Fruit fly (Drosophila melanogaster) whole organism, pupa: ENCODE measurements around the gene CG33723.

Experiments
- CG12605 ChIP-seq: fragments of 200-800 bp; sonication (Bioruptor generic); IDR thresholded peaks from 2 replicates; pipeline ENCODE4 v1.3.6; 2022; ENCODE audit warnings: missing biosample characterization, missing genetic modification characterization
- CG13204 ChIP-seq: fragments of 200-800 bp; sonication (Bioruptor generic); optimal IDR thresholded peaks from 2 replicates; lab custom pipeline; 2018; ENCODE audit warnings: missing biosample characterization, mild to moderate bottlenecking, missing genetic modification characterization, moderate library complexity
- CG15710 ChIP-seq: fragments of 200-800 bp; sonication (Bioruptor generic); optimal IDR thresholded peaks from 2 replicates; lab custom pipeline; 2018; ENCODE audit warnings: missing biosample characterization, mild to moderate bottlenecking, missing genetic modification characterization, moderate library complexity
- Snoo ChIP-seq: fragments of 200-800 bp; sonication (Bioruptor generic); optimal IDR thresholded peaks from 3 replicates; lab custom pipeline; 2017; ENCODE audit warnings: missing biosample characterization, mild to moderate bottlenecking, missing genetic modification characterization, inconsistent platforms

DNA sequence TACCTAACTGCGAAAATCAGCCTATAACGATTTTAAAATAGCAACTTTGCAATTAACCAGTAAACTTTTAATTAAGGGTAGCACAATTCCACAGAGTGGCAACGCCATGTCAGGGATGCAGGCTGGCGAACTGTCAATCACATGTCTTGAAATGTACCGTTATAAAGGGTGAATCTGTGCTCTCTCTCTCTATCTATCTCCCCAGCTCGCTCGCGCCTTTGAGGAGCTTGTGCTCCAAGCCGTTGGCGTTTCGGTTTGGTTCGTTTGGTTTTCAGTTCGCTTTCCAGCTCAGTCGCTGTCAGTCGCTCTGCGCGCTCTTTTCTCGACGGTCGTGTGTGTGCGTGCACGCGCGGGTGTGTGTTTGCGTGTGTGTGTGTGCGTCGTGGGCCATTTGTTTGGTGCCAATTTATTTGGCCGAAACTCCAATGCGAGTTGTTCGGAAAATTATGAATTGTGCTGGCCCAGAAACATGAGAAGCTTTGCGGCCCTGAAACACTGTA lies 3.3 kb downstream of the CG33723 start, which contains the start of gene numb:
- TF ChIP-seq CG15710 = no peak
- TF ChIP-seq CG12605 = no peak
- TF ChIP-seq Snoo (tag; lab: Kevin White, UChicago) = no peak
- no peak for TF ChIP-seq CG13204 (GFP tag; lab: Kevin White, UChicago)
